Fruit fly (Drosophila melanogaster): ENCODE results near the gene wts.

The wts gene

DNA sequence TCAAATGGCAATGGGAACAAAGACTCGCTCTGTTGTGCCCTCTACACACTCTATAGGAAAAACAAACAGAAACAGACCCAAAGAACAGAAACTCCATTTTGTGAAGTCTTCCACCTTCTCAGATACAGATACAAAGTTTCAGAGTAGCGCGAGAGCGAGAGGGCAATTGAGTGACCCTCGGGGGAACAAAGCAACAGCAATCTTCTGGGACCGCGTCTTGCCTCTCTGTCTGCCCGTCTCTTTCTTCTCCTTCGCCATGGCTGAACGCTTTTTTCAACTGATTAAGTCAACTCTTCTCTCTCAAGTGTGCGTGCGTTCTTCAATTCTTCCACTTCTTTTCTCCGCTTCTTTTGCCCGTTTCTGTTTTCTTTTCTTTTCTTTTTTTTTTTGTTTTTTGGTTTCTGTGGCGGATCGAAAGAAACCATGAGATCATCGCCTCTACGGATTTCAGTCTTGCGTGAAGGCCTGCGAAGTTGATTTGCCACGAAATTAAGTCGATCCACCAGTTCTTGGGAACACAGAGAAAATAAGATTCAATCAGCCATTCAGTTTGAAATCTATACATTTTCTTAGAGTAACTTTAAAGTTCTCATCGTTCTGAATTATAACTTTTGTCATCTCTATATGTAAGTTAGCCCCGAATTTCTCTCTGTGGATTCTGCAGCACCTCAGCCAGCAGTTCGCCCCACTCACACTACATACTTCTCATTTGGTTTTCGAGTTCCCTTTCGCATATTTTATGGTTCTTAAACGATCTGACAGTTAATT lies 33.5 kb downstream of the wts start:
- TF ChIP-seq Sin3A (optimal IDR thresholded peaks at IDR 0.05) (no peak), Myc (optimal IDR thresholded peaks at IDR 0.05) (no peak), insv (optimal IDR thresholded peaks at IDR 0.05) (no peak), psq (optimal IDR thresholded peaks at IDR 0.05) (no peak), h (optimal IDR thresholded peaks at IDR 0.05) (no peak), ttk (optimal IDR thresholded peaks at IDR 0.05) (no peak)

DNA sequence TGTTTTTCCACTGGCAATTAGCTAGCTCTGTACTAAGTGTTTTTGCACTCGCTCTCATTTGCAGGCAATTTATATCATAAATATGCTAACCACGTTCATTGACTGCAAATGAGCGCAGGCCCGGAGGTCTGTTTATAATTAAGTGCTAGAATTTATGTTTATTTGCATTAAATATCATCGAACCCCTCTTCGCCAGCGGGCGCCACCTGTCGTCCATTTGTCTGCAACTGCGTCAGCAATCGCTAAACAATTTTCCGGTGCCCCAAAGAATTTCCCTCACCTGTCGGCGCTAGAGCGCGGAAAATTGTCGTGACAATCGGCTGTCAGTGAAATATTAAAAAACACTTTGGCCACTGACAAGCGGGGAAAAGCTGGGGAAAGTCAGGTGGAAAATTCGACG lies 35.7 kb downstream of the wts start:
- TF ChIP-seq h (optimal IDR thresholded peaks at IDR 0.05) (no peak), ttk (optimal IDR thresholded peaks at IDR 0.05) (no peak), Myc (optimal IDR thresholded peaks at IDR 0.05) (no peak), Sin3A (optimal IDR thresholded peaks at IDR 0.05) (no peak), insv (optimal IDR thresholded peaks at IDR 0.05) (no peak), psq (optimal IDR thresholded peaks at IDR 0.05) (no peak)

DNA sequence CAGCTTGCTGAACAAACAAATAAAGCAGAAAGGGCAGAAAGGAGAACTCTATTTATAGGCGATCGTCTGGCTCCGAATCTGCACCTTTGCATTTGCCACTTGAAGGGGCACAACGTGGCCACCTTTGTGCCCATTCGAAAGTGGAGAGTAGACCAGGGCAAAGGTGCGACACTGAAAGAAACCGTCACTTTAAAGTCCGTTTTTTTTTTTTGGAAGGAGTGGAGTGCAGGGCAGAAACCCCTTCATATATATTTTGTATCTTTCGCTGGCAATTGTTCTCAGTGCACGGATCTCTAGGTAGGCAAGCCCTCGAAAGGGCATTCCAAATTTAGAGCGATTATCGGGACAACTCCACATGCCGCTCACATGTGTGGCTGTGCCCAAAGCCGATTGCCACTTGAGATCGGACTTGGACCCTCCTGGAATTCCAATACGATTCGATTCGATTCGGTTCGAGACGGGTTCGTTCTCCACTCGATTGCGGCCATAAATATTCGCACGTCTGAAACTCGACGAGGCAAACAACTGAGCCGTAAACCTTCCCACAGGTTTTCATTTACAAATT lies 36.3 kb downstream of the wts start:
- no peak for TF ChIP-seq insv (optimal IDR thresholded peaks at IDR 0.05)
- TF ChIP-seq ttk (optimal IDR thresholded peaks at IDR 0.05) = no peak

DNA sequence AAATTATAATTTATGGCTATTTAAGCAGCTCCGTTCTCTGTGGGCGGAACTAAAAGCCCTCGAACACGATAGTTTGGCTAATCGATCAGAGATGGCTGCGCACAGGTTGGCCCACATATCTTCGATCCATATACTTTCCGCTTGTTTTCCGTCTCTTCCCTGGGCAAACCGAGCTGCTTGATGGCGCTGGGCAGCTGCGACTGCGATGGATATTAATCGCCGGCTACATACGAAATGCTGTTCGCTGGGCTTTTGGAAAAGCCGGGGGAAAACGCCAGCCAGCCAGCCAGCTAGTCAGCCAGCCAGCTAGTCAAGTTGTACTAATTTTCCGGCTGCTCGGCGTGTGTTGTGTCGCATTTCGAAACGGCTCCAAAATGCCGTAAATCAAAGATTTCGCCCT lies 38.9 kb downstream of the wts start:
- TF ChIP-seq Sin3A (optimal IDR thresholded peaks at IDR 0.05) = no peak
- TF ChIP-seq psq (optimal IDR thresholded peaks at IDR 0.05) = no peak
- TF ChIP-seq Myc (optimal IDR thresholded peaks at IDR 0.05) = no peak
- no peak for TF ChIP-seq h (optimal IDR thresholded peaks at IDR 0.05)
- no peak for TF ChIP-seq ttk (optimal IDR thresholded peaks at IDR 0.05)
- TF ChIP-seq insv (optimal IDR thresholded peaks at IDR 0.05) = no peak

DNA sequence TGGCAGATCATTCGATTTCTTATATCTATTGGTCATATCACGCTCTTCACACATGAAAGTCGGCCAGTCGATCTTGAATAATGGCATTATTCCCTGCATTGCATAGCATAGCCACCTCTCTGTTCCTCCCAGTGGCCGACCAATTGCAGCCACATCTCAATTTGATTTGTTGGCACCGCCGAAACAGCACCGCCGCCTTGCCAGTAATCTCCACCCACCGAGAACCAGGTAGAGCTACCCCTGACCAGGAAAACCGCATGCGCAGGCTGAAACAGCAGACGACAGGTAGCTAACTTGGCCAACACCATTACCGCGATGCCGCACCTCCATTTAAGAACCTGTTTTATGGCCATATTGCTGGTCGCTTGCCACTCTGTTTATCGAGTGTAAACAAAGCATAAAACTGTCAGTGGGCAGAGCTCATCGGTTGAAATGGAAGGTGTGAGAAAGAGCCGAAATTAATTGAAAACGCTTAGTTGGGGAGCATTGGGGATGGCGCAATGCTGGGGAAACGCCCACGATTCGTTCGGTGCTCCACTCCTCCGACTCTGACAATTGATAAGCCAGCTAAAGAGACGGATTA lies 39.4 kb downstream of the wts start:
- no peak for TF ChIP-seq h (optimal IDR thresholded peaks at IDR 0.05)
- no peak for TF ChIP-seq insv (optimal IDR thresholded peaks at IDR 0.05)
- no peak for TF ChIP-seq ttk (optimal IDR thresholded peaks at IDR 0.05)
- TF ChIP-seq Myc (optimal IDR thresholded peaks at IDR 0.05) = no peak
- no peak for TF ChIP-seq psq (optimal IDR thresholded peaks at IDR 0.05)
- TF ChIP-seq Sin3A (optimal IDR thresholded peaks at IDR 0.05) = no peak

DNA sequence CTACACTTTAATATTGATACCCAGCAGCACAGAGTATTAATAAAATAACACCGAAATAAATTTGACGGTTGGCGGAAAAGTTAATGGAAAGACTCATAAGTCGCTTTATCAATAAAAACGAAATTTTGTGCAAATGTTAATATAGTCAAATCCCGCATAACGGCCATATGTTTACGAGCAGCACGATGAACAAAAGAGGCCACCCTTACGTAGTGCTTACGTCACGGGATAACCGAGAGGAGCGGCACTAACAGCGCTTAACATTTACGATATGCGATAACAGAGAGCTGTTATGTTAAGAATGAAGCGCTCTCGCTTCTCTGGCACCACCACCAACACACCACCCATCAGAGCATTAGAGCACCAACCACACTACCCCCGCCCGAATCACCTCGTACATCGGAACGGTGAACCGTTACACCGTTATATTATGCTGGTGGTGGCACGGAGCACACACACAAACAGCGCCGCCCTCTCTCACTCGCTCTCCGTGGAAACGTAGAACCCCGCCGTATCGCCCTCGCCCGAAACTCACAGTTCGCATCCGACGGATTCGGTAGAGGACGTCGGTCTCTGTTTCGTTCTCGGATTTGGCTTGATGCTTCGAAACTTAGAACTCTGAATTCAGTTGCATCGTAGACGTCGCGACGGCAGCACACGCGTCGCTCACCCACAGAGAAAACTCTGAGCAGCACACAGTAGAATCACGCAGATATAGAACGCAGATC lies 40.9 kb downstream of the wts start, which contains the start of gene zfh1:
zfh1 (plus strand) TSS at position 621 of the 728 bp plus-strand sequence.
- TF ChIP-seq insv (optimal IDR thresholded peaks at IDR 0.05) = no peak
- TF ChIP-seq psq (optimal IDR thresholded peaks at IDR 0.05) = no peak
- no peak for TF ChIP-seq h (optimal IDR thresholded peaks at IDR 0.05)
- TF ChIP-seq Myc (optimal IDR thresholded peaks at IDR 0.05) = no peak
- no peak for TF ChIP-seq Sin3A (optimal IDR thresholded peaks at IDR 0.05)
- TF ChIP-seq ttk (optimal IDR thresholded peaks at IDR 0.05) = no peak

DNA sequence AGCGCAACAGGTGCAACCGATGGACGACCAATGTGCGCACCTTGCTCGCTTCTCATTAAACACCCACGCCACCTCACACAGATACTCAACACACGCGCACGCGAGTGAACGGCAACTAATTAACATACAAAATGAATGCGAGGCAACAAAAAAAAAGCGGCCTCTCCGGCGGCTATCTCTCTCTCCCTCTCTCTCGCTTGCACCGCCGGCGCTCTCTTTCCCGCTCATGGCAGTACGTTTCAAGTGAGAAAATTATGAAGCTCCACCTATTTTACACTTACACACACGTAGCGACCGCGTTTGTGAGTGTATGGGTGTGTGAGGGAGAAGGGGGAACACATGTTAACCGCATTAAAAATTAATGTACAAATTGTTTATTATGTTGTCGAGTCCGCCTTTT lies 42.3 kb downstream of the wts start:
- TF ChIP-seq Myc (optimal IDR thresholded peaks at IDR 0.05) (no peak), psq (optimal IDR thresholded peaks at IDR 0.05) (no peak), Sin3A (optimal IDR thresholded peaks at IDR 0.05) (no peak), insv (optimal IDR thresholded peaks at IDR 0.05) (no peak), h (optimal IDR thresholded peaks at IDR 0.05) (no peak), ttk (optimal IDR thresholded peaks at IDR 0.05) (no peak)

DNA sequence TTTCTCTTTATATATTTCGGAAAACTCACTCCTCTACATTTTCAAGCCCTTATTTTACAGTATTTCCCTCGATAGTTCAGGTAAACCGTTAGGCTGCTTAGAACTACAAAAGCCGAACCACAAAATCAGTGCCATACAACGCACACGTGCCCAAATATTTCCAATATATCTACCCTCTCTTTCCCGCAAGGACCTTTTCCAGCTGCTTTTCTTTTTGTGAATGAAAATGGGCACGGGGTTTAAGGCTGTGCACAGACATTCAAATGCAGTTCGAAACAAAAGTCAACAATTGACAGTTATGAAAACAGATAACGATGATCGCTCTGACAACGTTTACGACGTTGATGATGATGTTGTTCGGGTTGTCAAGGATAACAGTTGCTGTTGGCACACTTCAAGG lies 44.2 kb downstream of the wts start:
- TF ChIP-seq Myc (optimal IDR thresholded peaks at IDR 0.05) (no peak), h (optimal IDR thresholded peaks at IDR 0.05) (no peak), ttk (optimal IDR thresholded peaks at IDR 0.05) (no peak), Sin3A (optimal IDR thresholded peaks at IDR 0.05) (no peak), psq (optimal IDR thresholded peaks at IDR 0.05) (no peak), insv (optimal IDR thresholded peaks at IDR 0.05) (no peak)

DNA sequence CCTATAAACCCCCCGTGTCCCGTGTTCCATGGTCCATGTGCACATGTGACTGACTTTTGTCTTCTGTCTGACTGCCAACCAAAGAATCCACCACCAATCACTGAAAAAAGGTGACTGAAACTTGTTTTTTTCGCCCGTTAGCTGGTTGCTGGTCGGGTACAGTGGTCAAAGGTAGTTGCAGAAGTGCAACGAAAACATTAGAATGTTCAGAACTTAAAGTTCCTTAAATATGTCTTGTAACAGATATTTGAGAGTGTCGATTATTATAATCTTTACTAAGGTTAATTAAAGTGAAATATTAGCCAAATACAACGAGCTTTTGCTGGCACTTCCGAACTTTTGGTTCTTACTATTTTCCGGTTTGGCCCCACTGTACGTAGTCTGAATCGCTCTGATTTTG lies 45.3 kb downstream of the wts start:
- TF ChIP-seq Myc (optimal IDR thresholded peaks at IDR 0.05) (no peak), psq (optimal IDR thresholded peaks at IDR 0.05) (no peak), Sin3A (optimal IDR thresholded peaks at IDR 0.05) (no peak), ttk (optimal IDR thresholded peaks at IDR 0.05) (no peak), insv (optimal IDR thresholded peaks at IDR 0.05) (no peak), h (optimal IDR thresholded peaks at IDR 0.05) (no peak)

DNA sequence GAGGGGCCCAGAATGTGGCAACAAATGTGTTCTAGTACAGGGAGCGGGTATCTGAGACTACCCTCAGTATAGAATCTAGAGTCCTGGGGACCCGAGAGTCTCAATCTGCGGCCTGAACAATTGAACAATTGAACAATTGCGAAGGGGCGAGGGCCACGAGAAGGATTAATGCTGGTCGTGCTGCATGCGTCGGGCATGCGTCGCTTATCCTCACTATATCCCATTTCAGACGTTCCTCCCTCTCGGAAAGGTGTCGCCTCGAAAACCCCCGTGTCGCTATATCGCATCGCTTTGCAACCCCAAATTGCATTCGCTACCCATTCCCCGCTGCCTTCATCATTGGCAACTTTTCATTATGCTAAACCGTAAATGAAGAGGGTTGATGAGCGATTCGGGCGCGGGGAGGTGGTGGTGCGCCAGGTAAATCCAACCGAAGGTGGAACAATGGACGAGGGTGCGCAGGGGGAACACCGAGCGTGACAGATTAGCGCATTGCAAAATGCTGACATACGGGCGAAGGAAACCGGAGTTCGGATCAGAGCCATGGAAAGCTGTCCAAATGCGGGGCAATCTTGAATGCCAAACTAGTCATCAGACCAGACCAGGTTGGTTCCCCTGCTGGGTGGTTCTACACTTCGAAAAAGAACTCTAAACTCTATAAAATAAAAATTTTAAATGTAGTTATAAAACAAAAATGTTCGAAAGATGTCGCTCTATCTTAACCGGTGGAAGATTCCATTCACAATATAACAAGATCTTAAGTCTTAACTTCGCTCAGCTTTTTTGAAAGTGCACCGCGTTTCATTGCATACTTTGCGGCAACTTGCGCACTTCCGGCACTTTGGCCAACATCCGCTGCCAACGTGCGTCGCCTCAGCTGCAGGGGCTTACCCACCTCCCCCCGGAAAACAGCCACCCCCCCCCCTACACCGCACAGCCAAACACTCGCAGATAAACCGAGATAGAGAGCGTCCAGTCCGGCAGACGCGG lies 47.4 kb downstream of the wts start:
- TF ChIP-seq Sin3A (optimal IDR thresholded peaks at IDR 0.05) (no peak), h (optimal IDR thresholded peaks at IDR 0.05) (no peak), psq (optimal IDR thresholded peaks at IDR 0.05) (no peak), Myc (optimal IDR thresholded peaks at IDR 0.05) (no peak), insv (optimal IDR thresholded peaks at IDR 0.05) (no peak), ttk (optimal IDR thresholded peaks at IDR 0.05) (no peak)

DNA sequence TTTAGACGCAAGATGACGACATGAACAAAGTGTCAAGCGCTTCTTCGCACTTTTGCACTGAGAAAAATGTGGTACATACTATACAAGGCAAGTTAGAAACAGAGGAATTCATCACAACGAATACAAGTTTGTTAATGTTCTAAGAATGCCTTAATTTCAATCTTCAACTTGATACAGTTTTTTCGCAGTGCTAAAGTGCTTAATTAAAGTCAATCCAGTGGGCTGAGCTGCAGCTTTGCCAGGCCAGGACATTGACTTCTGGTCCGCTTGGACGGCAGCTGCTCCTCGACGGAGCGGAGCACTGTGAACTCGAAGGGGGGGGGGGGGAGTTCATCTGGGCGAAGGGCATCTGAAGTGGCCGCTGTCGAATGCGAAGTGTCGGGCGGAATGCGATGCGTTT lies 50.2 kb downstream of the wts start:
- TF ChIP-seq insv (optimal IDR thresholded peaks at IDR 0.05) (no peak), Sin3A (optimal IDR thresholded peaks at IDR 0.05) (no peak)
